Worm (Caenorhabditis elegans) whole organism, early embryonic: Measurements from ENCODE around the gene col-156.

Experiments used
- B0310.2 ChIP-seq: sonication (generic microtip); optimal IDR thresholded peaks from 2 replicates; lab custom pipeline; 2016; ENCODE audit warnings: mild to moderate bottlenecking, missing genetic modification characterization, missing compliant biosample characterization
- ama-1 ChIP-seq: fragments of 150-350 bp; optimal IDR thresholded peaks from 2 replicates; lab custom pipeline; 2014
- ceh-36 ChIP-seq: sonication (generic microtip); optimal IDR thresholded peaks from 2 replicates; lab custom pipeline; 2016; ENCODE audit warnings: missing genetic modification characterization, inconsistent platforms, missing compliant biosample characterization
- flt-1 ChIP-seq: fragments of 200-800 bp; sonication (Bioruptor generic); IDR thresholded peaks from 2 replicates; pipeline ENCODE4 v1.3.6; 2022; ENCODE audit warnings: missing genetic modification characterization, missing compliant biosample characterization
- hmg-4 ChIP-seq: fragments of 200-800 bp; sonication (Bioruptor generic); optimal IDR thresholded peaks from 2 replicates; lab custom pipeline; 2018; ENCODE audit warnings: mild to moderate bottlenecking, missing genetic modification characterization, missing compliant biosample characterization
- tbx-11 ChIP-seq: fragments of 200-800 bp; sonication (Bioruptor generic); IDR thresholded peaks from 2 replicates; pipeline ENCODE4 v1.3.6; 2022; ENCODE audit warnings: missing genetic modification characterization, missing compliant biosample characterization
- tra-4 ChIP-seq: sonication (generic microtip); optimal IDR thresholded peaks from 2 replicates; lab custom pipeline; 2017; ENCODE audit warnings: missing genetic modification characterization, missing compliant biosample characterization

- TF ChIP-seq ceh-36 (tag; lab: Kevin White, UChicago) = no peak
- TF ChIP-seq tbx-11 (GFP tag; lab: Robert Waterston, UW) = no peak
- no peak for TF ChIP-seq tra-4 (tag; lab: Kevin White, UChicago)
- no peak for TF ChIP-seq B0310.2 (tag; lab: Kevin White, UChicago)
- no peak for TF ChIP-seq ama-1
- TF ChIP-seq flt-1 (GFP tag; lab: Robert Waterston, UW) = no peak
- no peak for TF ChIP-seq hmg-4 (GFP tag; lab: Kevin White, UChicago)
Observed at ce11 chrV:11479406-11479805, 29.2 kb upstream of the col-156 start, which contains the start of gene T11F9.22.
